Fruit fly (Drosophila melanogaster): ENCODE measurements around the gene Dus4.
A peak's percentile ranks its signal among the peaks of the same experiment; 100 is the strongest.

Gene Dus4

dm6 chr2L:19021278-19022220 lies 41.5 kb upstream of the Dus4 start (continued):
- TF ChIP-seq CG14667 (GFP tag; IDR thresholded peaks at IDR 0.05) (peak; percentile 36), sr (GFP tag; IDR thresholded peaks at IDR 0.05) (no peak), pan (optimal IDR thresholded peaks at IDR 0.05) (no peak), pan (GFP tag; optimal IDR thresholded peaks at IDR 0.05 in 1 of 2, IDR thresholded peaks at IDR 0.05 in 1 of 2) (peak in 1 of 2 experiments; percentile 66), dati (GFP tag; IDR thresholded peaks at IDR 0.05) (no peak), scrt (GFP tag; optimal IDR thresholded peaks at IDR 0.05) (peak; percentile 72), CG43689 (GFP tag; IDR thresholded peaks at IDR 0.05) (peak; percentile 31; the same call in 1 of the 2 replicates), gcm (GFP tag; optimal IDR thresholded peaks at IDR 0.05) (peak; percentile 72), klu (GFP tag; IDR thresholded peaks at IDR 0.05) (peak; percentile 66; the same call in 1 of the 2 replicates), tio (GFP tag; optimal IDR thresholded peaks at IDR 0.05) (peak; percentile 67), D19A (tag; optimal IDR thresholded peaks at IDR 0.05) (peak; percentile 82), Ets97D (GFP tag; optimal IDR thresholded peaks at IDR 0.05) (no peak), CG15696 (tag; optimal IDR thresholded peaks at IDR 0.05) (peak; percentile 8), CG18619 (GFP tag; optimal IDR thresholded peaks at IDR 0.05) (peak; percentile 84), HLHmδ (GFP tag; optimal IDR thresholded peaks at IDR 0.05) (no peak), CG7928 (GFP tag; optimal IDR thresholded peaks at IDR 0.05) (peak; percentile 26), CG11696 (GFP tag; IDR thresholded peaks at IDR 0.05) (no peak), CG2199 (GFP tag; IDR thresholded peaks at IDR 0.05) (0 out of 3 replicates have a peak, but pooled peaks have one; percentile 43), ac (GFP tag; optimal IDR thresholded peaks at IDR 0.05) (no peak), CG6175 (GFP tag; IDR thresholded peaks at IDR 0.05) (no peak), Sin3A (optimal IDR thresholded peaks at IDR 0.05) (no peak), CG42726 (GFP tag; IDR thresholded peaks at IDR 0.05; ENCODE audit: partially characterized antibody) (no peak), HmgD (GFP tag; optimal IDR thresholded peaks at IDR 0.05) (no peak), Poxn (GFP tag; IDR thresholded peaks at IDR 0.05) (no peak), tgo (GFP tag; IDR thresholded peaks at IDR 0.05) (peak; percentile 86), bsh (GFP tag; optimal IDR thresholded peaks at IDR 0.05) (peak; percentile 81 to 82), CG11695 (GFP tag; IDR thresholded peaks at IDR 0.05) (peak; percentile 79), kni (GFP tag; optimal IDR thresholded peaks at IDR 0.05) (no peak), slou (GFP tag; optimal IDR thresholded peaks at IDR 0.05) (peak; percentile 27), dimm (GFP tag; IDR thresholded peaks at IDR 0.05) (no peak), ken (GFP tag; IDR thresholded peaks at IDR 0.05) (peak; percentile 68; the same call in 1 of the 3 replicates), CG2678 (tag; optimal IDR thresholded peaks at IDR 0.05) (peak; percentile 90), Chrac-16 (GFP tag; optimal IDR thresholded peaks at IDR 0.05) (peak; percentile 63), NC2α (GFP tag; optimal IDR thresholded peaks at IDR 0.05) (no peak), CG8944 (GFP tag; optimal IDR thresholded peaks at IDR 0.05) (no peak), CG3838 (GFP tag; optimal IDR thresholded peaks at IDR 0.05) (no peak), CG15514 (GFP tag; optimal IDR thresholded peaks at IDR 0.05) (peak; percentile 43), crc (GFP tag; optimal IDR thresholded peaks at IDR 0.05) (no peak), crp (GFP tag; optimal IDR thresholded peaks at IDR 0.05) (peak in 1 of 2 experiments; percentile 34), Bgb (GFP tag; IDR thresholded peaks at IDR 0.05; ENCODE audit: partially characterized antibody) (no peak), CG13775 (GFP tag; optimal IDR thresholded peaks at IDR 0.05) (peak; percentile 68), CG17829 (tag; optimal IDR thresholded peaks at IDR 0.05) (peak; percentile 75), ab (GFP tag; optimal IDR thresholded peaks at IDR 0.05) (no peak), knrl (GFP tag; IDR thresholded peaks at IDR 0.05; ENCODE audit: partially characterized antibody) (no peak), dmrt99B (tag; optimal IDR thresholded peaks at IDR 0.05) (peak; percentile 85), Tbp (GFP tag; optimal IDR thresholded peaks at IDR 0.05) (no peak), sens-2 (GFP tag; IDR thresholded peaks at IDR 0.05) (peak; percentile 22; the same call in 1 of the 2 replicates), gsb (GFP tag; IDR thresholded peaks at IDR 0.05) (0 out of 2 replicates have a peak, but pooled peaks have one; percentile 35), CG10462 (GFP tag; optimal IDR thresholded peaks at IDR 0.05) (peak; percentile 20)

All from whole organism, embryonic.